Worm (Caenorhabditis elegans) whole organism, late embryonic: ENCODE data around the gene Y45F10B.59.

Experiments
- ama-1 ChIP-seq: fragments of 150-350 bp; optimal IDR thresholded peaks from 2 replicates; lab custom pipeline; 2014
- ceh-24 ChIP-seq: sonication (generic microtip); optimal IDR thresholded peaks from 2 replicates; lab custom pipeline; 2016; ENCODE audit warnings: mild to moderate bottlenecking, missing genetic modification characterization, missing compliant biosample characterization
- elt-2 ChIP-seq: sonication (generic microtip); optimal IDR thresholded peaks from 2 replicates; lab custom pipeline; 2016; ENCODE audit warnings: missing genetic modification reagents, missing genetic modification characterization, missing compliant biosample characterization
- fkh-10 ChIP-seq: fragments of 150-350 bp; optimal IDR thresholded peaks from 2 replicates; lab custom pipeline; 2014; ENCODE audit warnings: missing biosample characterization, missing genetic modification reagents, missing genetic modification characterization
- hlh-13 ChIP-seq: fragments of 200-800 bp; sonication (Bioruptor generic); optimal IDR thresholded peaks from 2 replicates; lab custom pipeline; 2018; ENCODE audit warnings: mild to moderate bottlenecking, missing genetic modification characterization, missing compliant biosample characterization
- pag-3 ChIP-seq: sonication (generic microtip); optimal IDR thresholded peaks from 2 replicates; lab custom pipeline; 2016; ENCODE audit warnings: missing compliant biosample characterization, missing genetic modification characterization, borderline replicate concordance
- pqm-1 ChIP-seq: sonication (generic microtip); optimal IDR thresholded peaks from 2 replicates; lab custom pipeline; 2016; ENCODE audit warnings: missing genetic modification characterization, missing compliant biosample characterization
- syd-9 ChIP-seq: sonication (generic microtip); optimal IDR thresholded peaks from 2 replicates; lab custom pipeline; 2016; ENCODE audit warnings: mild to moderate bottlenecking, missing genetic modification characterization, moderate library complexity, missing compliant biosample characterization
- tbx-2 ChIP-seq: sonication (generic microtip); optimal IDR thresholded peaks from 2 replicates; lab custom pipeline; 2016; ENCODE audit warnings: missing genetic modification characterization, missing compliant biosample characterization
- unc-42 ChIP-seq: sonication (generic microtip); optimal IDR thresholded peaks from 2 replicates; lab custom pipeline; 2016; ENCODE audit warnings: missing genotype, missing genetic modification characterization, missing compliant biosample characterization

- TF ChIP-seq ama-1 (no peak), fkh-10 (GFP tag; lab: Kevin White, UChicago) (no peak), pqm-1 (tag; lab: Kevin White, UChicago) (no peak), pag-3 (tag; lab: Kevin White, UChicago) (no peak), hlh-13 (GFP tag; lab: Kevin White, UChicago) (no peak), tbx-2 (tag; lab: Kevin White, UChicago) (no peak), elt-2 (tag; lab: Kevin White, UChicago) (no peak), syd-9 (tag; lab: Kevin White, UChicago) (no peak), unc-42 (no peak), ceh-24 (tag; lab: Kevin White, UChicago) (no peak)
Measured at ce11 chrIV:13633165-13633564, 30.7 kb downstream of the Y45F10B.59 start, which contains the start of gene fbxa-98.
